Fruit fly (Drosophila melanogaster) whole organism, embryonic: ENCODE data around the gene TH1.

Experiments
- Aef1 ChIP-seq: fragments of 200-800 bp; sonication (Bioruptor generic); IDR thresholded peaks from 3 replicates; pipeline ENCODE4 v1.3.6; 2022; ENCODE audit warnings: missing biosample characterization, missing genetic modification characterization
- C15 ChIP-seq: fragments of 200-800 bp; sonication (Bioruptor generic); IDR thresholded peaks from 3 replicates; pipeline ENCODE4 v1.3.6; 2022; ENCODE audit warnings: missing biosample characterization, missing genetic modification characterization
- CG10147 ChIP-seq: fragments of 200-800 bp; sonication (Bioruptor generic); optimal IDR thresholded peaks from 2 replicates; lab custom pipeline; 2019; ENCODE audit warnings: missing biosample characterization, mild to moderate bottlenecking, missing genetic modification characterization, moderate library complexity
- CG10321 ChIP-seq: fragments of 200-800 bp; sonication (Bioruptor generic); IDR thresholded peaks from 2 replicates; pipeline ENCODE4 v1.3.6; 2022; ENCODE audit warnings: missing biosample characterization, missing genetic modification characterization
- CG11247 ChIP-seq: fragments of 200-800 bp; sonication (Bioruptor generic); IDR thresholded peaks from 2 replicates; pipeline ENCODE4 v1.3.6; 2022; ENCODE audit warnings: missing biosample characterization, missing genetic modification characterization
- CG12155 ChIP-seq: fragments of 200-800 bp; sonication (Bioruptor generic); optimal IDR thresholded peaks from 3 replicates; lab custom pipeline; 2016; ENCODE audit warnings: missing biosample characterization, missing genetic modification characterization
- CG1233 ChIP-seq: fragments of 200-800 bp; sonication (Bioruptor generic); optimal IDR thresholded peaks from 4 replicates; lab custom pipeline; 2018; ENCODE audit warnings: missing biosample characterization, mild to moderate bottlenecking, missing genetic modification characterization
- CG1603 ChIP-seq: fragments of 200-800 bp; sonication (Bioruptor generic); optimal IDR thresholded peaks from 2 replicates; lab custom pipeline; 2019; ENCODE audit warnings: missing biosample characterization, mild to moderate bottlenecking, missing genetic modification characterization, moderate library complexity
- CG16779 ChIP-seq: fragments of 200-800 bp; sonication (Bioruptor generic); IDR thresholded peaks from 2 replicates; pipeline ENCODE4 v1.3.6; 2022; ENCODE audit warnings: missing biosample characterization, missing genetic modification characterization
- CG18011 ChIP-seq: fragments of 200-800 bp; sonication (Bioruptor generic); optimal IDR thresholded peaks from 2 replicates; lab custom pipeline; 2017; ENCODE audit warnings: missing biosample characterization, missing genetic modification characterization, mild to moderate bottlenecking, moderate library complexity, missing genotype
- CG2129 ChIP-seq: fragments of 200-800 bp; sonication (Bioruptor generic); IDR thresholded peaks from 2 replicates; pipeline ENCODE4 v1.3.6; 2022; ENCODE audit warnings: missing biosample characterization, missing genetic modification characterization; ENCODE audit not compliant: partially characterized antibody
- CG2199 ChIP-seq: fragments of 200-800 bp; sonication (Bioruptor generic); IDR thresholded peaks from 3 replicates; pipeline ENCODE4 v1.3.6; 2022; ENCODE audit warnings: missing biosample characterization, missing genetic modification characterization
- CG2712 ChIP-seq: fragments of 200-800 bp; optimal IDR thresholded peaks from 3 replicates; lab custom pipeline; 2019; ENCODE audit warnings: missing biosample characterization, mild to moderate bottlenecking, missing genetic modification characterization, moderate library complexity
- CG31388 ChIP-seq: fragments of 200-800 bp; sonication (Bioruptor generic); optimal IDR thresholded peaks from 2 replicates; lab custom pipeline; 2016; ENCODE audit warnings: missing biosample characterization, missing genetic modification characterization
- CG34422 ChIP-seq: fragments of 200-800 bp; sonication (Bioruptor generic); IDR thresholded peaks from 3 replicates; pipeline ENCODE4 v1.3.6; 2022; ENCODE audit warnings: missing biosample characterization, missing genetic modification characterization
- CG4707 ChIP-seq: fragments of 200-800 bp; sonication (Bioruptor generic); optimal IDR thresholded peaks from 2 replicates; lab custom pipeline; 2018; ENCODE audit warnings: missing biosample characterization, mild to moderate bottlenecking, missing genetic modification characterization, moderate library complexity
- CG4730 ChIP-seq: fragments of 200-800 bp; sonication (Bioruptor generic); IDR thresholded peaks from 2 replicates; pipeline ENCODE4 v1.3.6; 2022; ENCODE audit warnings: missing biosample characterization, missing genetic modification characterization
- CG6654 ChIP-seq: fragments of 200-800 bp; sonication (Bioruptor generic); optimal IDR thresholded peaks from 2 replicates; lab custom pipeline; 2017; ENCODE audit warnings: missing biosample characterization, mild to moderate bottlenecking, missing genetic modification characterization
- CG8944 ChIP-seq: fragments of 200-800 bp; sonication (Bioruptor generic); optimal IDR thresholded peaks from 3 replicates; lab custom pipeline; 2016; ENCODE audit warnings: missing biosample characterization, missing genetic modification characterization
- D19B ChIP-seq: fragments of 200-800 bp; sonication (Bioruptor generic); optimal IDR thresholded peaks from 2 replicates; lab custom pipeline; 2017; ENCODE audit warnings: missing biosample characterization, mild to moderate bottlenecking, missing genetic modification characterization
- Lim3 ChIP-seq: fragments of 200-800 bp; sonication (Bioruptor generic); IDR thresholded peaks from 2 replicates; pipeline ENCODE4 v1.3.6; 2022; ENCODE audit warnings: missing biosample characterization, missing genetic modification characterization
- Meics ChIP-seq: fragments of 200-800 bp; sonication (Bioruptor generic); optimal IDR thresholded peaks from 2 replicates; lab custom pipeline; 2017; ENCODE audit warnings: missing biosample characterization, mild to moderate bottlenecking, missing genetic modification characterization
- Nf-YA ChIP-seq: fragments of 200-800 bp; sonication (Bioruptor generic); IDR thresholded peaks from 2 replicates; pipeline ENCODE4 v1.3.6; 2022; ENCODE audit warnings: missing biosample characterization, missing genetic modification characterization
- Optix ChIP-seq: fragments of 200-800 bp; sonication (Bioruptor generic); IDR thresholded peaks from 3 replicates; pipeline ENCODE4 v1.3.6; 2022; ENCODE audit warnings: missing biosample characterization, missing genetic modification characterization
- Sry-β ChIP-seq: fragments of 200-800 bp; sonication (Bioruptor generic); optimal IDR thresholded peaks from 2 replicates; lab custom pipeline; 2018; ENCODE audit warnings: missing biosample characterization, mild to moderate bottlenecking, missing genetic modification characterization, moderate library complexity
- ase ChIP-seq: fragments of 200-800 bp; sonication (Bioruptor generic); IDR thresholded peaks from 3 replicates; pipeline ENCODE4 v1.3.6; 2022; ENCODE audit warnings: missing biosample characterization, missing genetic modification characterization
- ash1 ChIP-seq: fragments of 200-800 bp; sonication (Bioruptor generic); optimal IDR thresholded peaks from 2 replicates; lab custom pipeline; 2018; ENCODE audit warnings: missing biosample characterization, mild to moderate bottlenecking, missing genetic modification characterization
- caup ChIP-seq: fragments of 200-800 bp; sonication (Bioruptor generic); optimal IDR thresholded peaks from 3 replicates; lab custom pipeline; 2017; ENCODE audit warnings: missing biosample characterization, mild to moderate bottlenecking, missing genetic modification characterization, moderate library complexity; ENCODE audit not compliant: severe bottlenecking
- crp ChIP-seq, 2 experiments: fragments of 200-800 bp; sonication (Bioruptor generic); optimal IDR thresholded peaks; 2 replicates in 1 of 2; 3 replicates in 1 of 2; lab custom pipeline; 2017; ENCODE audit warnings: missing biosample characterization in 2 of 2, missing genetic modification characterization in 2 of 2, mild to moderate bottlenecking in 1 of 2, moderate library complexity in 1 of 2
- cwo ChIP-seq: fragments of 200-800 bp; sonication (Bioruptor generic); optimal IDR thresholded peaks from 3 replicates; lab custom pipeline; 2017; ENCODE audit warnings: missing biosample characterization, missing genetic modification characterization, mild to moderate bottlenecking, moderate library complexity, missing genetic modification reagents
- dati ChIP-seq: fragments of 200-800 bp; sonication (Bioruptor generic); IDR thresholded peaks from 2 replicates; pipeline ENCODE4 v1.3.6; 2022; ENCODE audit warnings: missing biosample characterization, missing genetic modification characterization
- dmrt11E ChIP-seq: fragments of 200-800 bp; sonication (Bioruptor generic); optimal IDR thresholded peaks from 3 replicates; lab custom pipeline; 2018; ENCODE audit warnings: missing biosample characterization, mild to moderate bottlenecking, missing genetic modification characterization, moderate library complexity
- emc ChIP-seq: fragments of 200-800 bp; sonication (Bioruptor generic); optimal IDR thresholded peaks from 2 replicates; lab custom pipeline; 2016; ENCODE audit warnings: missing biosample characterization, missing genetic modification characterization
- ewg ChIP-seq: fragments of 200-800 bp; sonication (Bioruptor generic); optimal IDR thresholded peaks from 3 replicates; lab custom pipeline; 2017; ENCODE audit warnings: mild to moderate bottlenecking, missing biosample characterization, missing genetic modification reagents, missing genetic modification characterization
- eyg ChIP-seq: fragments of 200-800 bp; sonication (Bioruptor generic); optimal IDR thresholded peaks from 3 replicates; lab custom pipeline; 2016; ENCODE audit warnings: missing biosample characterization, missing genetic modification characterization
- gcm2 ChIP-seq: fragments of 200-800 bp; sonication (Bioruptor generic); optimal IDR thresholded peaks from 2 replicates; lab custom pipeline; 2016; ENCODE audit warnings: missing biosample characterization, missing genetic modification characterization
- gem ChIP-seq: fragments of 200-800 bp; sonication (Bioruptor generic); optimal IDR thresholded peaks from 2 replicates; lab custom pipeline; 2019; ENCODE audit warnings: missing biosample characterization, mild to moderate bottlenecking, missing genetic modification characterization, moderate library complexity
- hbn ChIP-seq: fragments of 200-800 bp; sonication (Bioruptor generic); IDR thresholded peaks from 2 replicates; pipeline ENCODE4 v1.3.6; 2022; ENCODE audit warnings: missing biosample characterization, missing genetic modification characterization; ENCODE audit not compliant: partially characterized antibody
- jigr1 ChIP-seq: fragments of 200-800 bp; sonication (Bioruptor generic); IDR thresholded peaks from 3 replicates; pipeline ENCODE4 v1.3.6; 2022; ENCODE audit warnings: missing biosample characterization, missing genetic modification characterization
- lola ChIP-seq, 3 experiments: fragments of >200 bp in 2 of 3; fragments of 200-800 bp in 1 of 3; sonication (Bioruptor generic) in 1 of 3; optimal IDR thresholded peaks; 2 replicates each; lab custom pipeline; 2017 to 2019; ENCODE audit warnings: missing biosample characterization in 3 of 3, missing genetic modification characterization in 3 of 3, mild to moderate bottlenecking in 1 of 3, moderate library complexity in 1 of 3
- salm ChIP-seq: fragments of 200-800 bp; sonication (Bioruptor generic); optimal IDR thresholded peaks from 2 replicates; lab custom pipeline; 2018; ENCODE audit warnings: missing biosample characterization, mild to moderate bottlenecking, missing genetic modification characterization
- sr ChIP-seq: fragments of 200-800 bp; sonication (Bioruptor generic); IDR thresholded peaks from 3 replicates; pipeline ENCODE4 v1.3.6; 2022; ENCODE audit warnings: missing biosample characterization, missing genetic modification characterization
- stc ChIP-seq: fragments of 200-800 bp; sonication (Bioruptor generic); IDR thresholded peaks from 2 replicates; pipeline ENCODE4 v1.3.6; 2022; ENCODE audit warnings: missing biosample characterization, missing genetic modification characterization
- tio ChIP-seq: fragments of 200-800 bp; sonication (Bioruptor generic); optimal IDR thresholded peaks from 2 replicates; lab custom pipeline; 2017; ENCODE audit warnings: missing biosample characterization, missing genetic modification characterization, inconsistent platforms
- ttk ChIP-seq: fragments of 200-800 bp; sonication (Bioruptor generic); IDR thresholded peaks from 2 replicates; pipeline ENCODE4 v2.1.2; 2022; ENCODE audit warnings: missing biosample characterization, missing genetic modification characterization
- unpg ChIP-seq: fragments of 200-800 bp; sonication (Bioruptor generic); optimal IDR thresholded peaks from 3 replicates; lab custom pipeline; 2018; ENCODE audit warnings: missing biosample characterization, mild to moderate bottlenecking, missing genetic modification characterization, moderate library complexity
- vvl ChIP-seq: fragments of 200-800 bp; sonication (Bioruptor generic); IDR thresholded peaks from 2 replicates; pipeline ENCODE4 v1.3.6; 2022; ENCODE audit warnings: missing biosample characterization, missing genetic modification characterization
- wdn ChIP-seq: fragments of 200-800 bp; sonication (Bioruptor generic); IDR thresholded peaks from 2 replicates; pipeline ENCODE4 v1.3.6; 2022; ENCODE audit warnings: missing biosample characterization, missing genetic modification characterization
- wek ChIP-seq: fragments of 200-800 bp; sonication (Bioruptor generic); optimal IDR thresholded peaks from 3 replicates; lab custom pipeline; 2018; ENCODE audit warnings: missing biosample characterization, mild to moderate bottlenecking, missing genetic modification characterization, moderate library complexity
- z ChIP-seq: fragments of 200-800 bp; sonication (Bioruptor generic); IDR thresholded peaks from 3 replicates; pipeline ENCODE4 v1.3.6; 2022; ENCODE audit warnings: missing biosample characterization, missing genetic modification characterization
- zfh2 ChIP-seq: fragments of 200-800 bp; sonication (Bioruptor generic); optimal IDR thresholded peaks from 2 replicates; lab custom pipeline; 2016; ENCODE audit warnings: missing biosample characterization, missing genetic modification characterization

The TH1 gene

dm6 chrX:16391397-16391796 lies at the start of gene TH1, which contains the start of gene mei-41 (continued):
- TF ChIP-seq CG34422 (GFP tag; lab: Robert Waterston, UW) (peak; percentile 98), Optix (peak; percentile 90), hbn (no peak), CG8944 (GFP tag; lab: Kevin White, UChicago) (peak; percentile 7), CG6654 (GFP tag; lab: Kevin White, UChicago) (peak; percentile 59), Meics (GFP tag; lab: Kevin White, UChicago) (peak; percentile 86), wdn (GFP tag; lab: Robert Waterston, UW) (peak; percentile 89), CG31388 (GFP tag; lab: Kevin White, UChicago) (peak; percentile 78), dati (GFP tag; lab: Robert Waterston, UW) (peak; percentile 90), z (GFP tag; lab: Robert Waterston, UW) (no peak), cwo (GFP tag; lab: Kevin White, UChicago) (peak; percentile 64), Aef1 (GFP tag; lab: Robert Waterston, UW) (peak; percentile 96), C15 (GFP tag; lab: Robert Waterston, UW) (peak; percentile 78; the same call in 1 of the 3 replicates), gcm2 (no peak), Nf-YA (GFP tag; lab: Robert Waterston, UW) (peak; percentile 92), CG10147 (GFP tag; lab: Kevin White, UChicago) (no peak), unpg (GFP tag; lab: Kevin White, UChicago) (no peak), CG12155 (GFP tag; lab: Kevin White, UChicago) (no peak), dmrt11E (tag; lab: Kevin White, UChicago) (peak; percentile 95), gem (peak; percentile 96), stc (peak; percentile 89), eyg (GFP tag; lab: Kevin White, UChicago) (no peak), caup (GFP tag; lab: Kevin White, UChicago) (no peak), CG2712 (tag; lab: Kevin White, UChicago) (peak; percentile 94), CG1603 (tag; lab: Kevin White, UChicago) (no peak), Sry-β (GFP tag; lab: Kevin White, UChicago) (peak; percentile 56), zfh2 (GFP tag; lab: Kevin White, UChicago) (peak; percentile 60), crp (GFP tag; optimal IDR thresholded peaks at IDR 0.05; lab: Kevin White, UChicago) (peak in 1 of 2 experiments; percentile 45), CG10321 (GFP tag; lab: Robert Waterston, UW) (peak; percentile 11; the same call in 1 of the 2 replicates), ewg (GFP tag; lab: Kevin White, UChicago) (peak; percentile 82), CG4707 (GFP tag; lab: Kevin White, UChicago) (peak; percentile 5), CG1233 (GFP tag; lab: Kevin White, UChicago) (peak; percentile 75), CG2129 (no peak), CG11247 (GFP tag; lab: Robert Waterston, UW) (peak; percentile 94), ash1 (GFP tag; lab: Kevin White, UChicago) (no peak), Lim3 (GFP tag; lab: Robert Waterston, UW) (peak; percentile 82), ttk (peak; percentile 96), ase (GFP tag; lab: Robert Waterston, UW) (peak; percentile 93), sr (GFP tag; lab: Robert Waterston, UW) (no peak; the same call in 2 of the 3 replicates), CG18011 (GFP tag; lab: Kevin White, UChicago) (peak; percentile 46), wek (no peak), salm (tag; lab: Kevin White, UChicago) (peak; percentile 73), CG16779 (peak; percentile 65; the same call in 1 of the 2 replicates), CG4730 (peak; percentile 93), lola (GFP tag; optimal IDR thresholded peaks at IDR 0.05; lab: Kevin White, UChicago) (peak in 2 of 3 experiments; percentile 83 to 89), vvl (GFP tag; lab: Robert Waterston, UW) (peak; percentile 97), D19B (GFP tag; lab: Kevin White, UChicago) (no peak), jigr1 (GFP tag; lab: Robert Waterston, UW) (peak; percentile 90), CG2199 (peak; percentile 91), tio (GFP tag; lab: Kevin White, UChicago) (no peak), emc (peak; percentile 12)
